Fruit fly (Drosophila melanogaster) whole organism, embryonic: ENCODE data around the gene Rtnl1.

Experiments
- Ada2b ChIP-seq: fragments of 200-800 bp; sonication (Bioruptor generic); IDR thresholded peaks from 2 replicates; pipeline ENCODE4 v1.3.6; 2022; ENCODE audit warnings: missing biosample characterization, missing genetic modification characterization
- Bdp1 ChIP-seq: fragments of 200-800 bp; sonication (Bioruptor generic); optimal IDR thresholded peaks from 3 replicates; lab custom pipeline; 2016; ENCODE audit warnings: missing biosample characterization, missing genetic modification characterization
- CG10147 ChIP-seq: fragments of 200-800 bp; sonication (Bioruptor generic); optimal IDR thresholded peaks from 2 replicates; lab custom pipeline; 2019; ENCODE audit warnings: missing biosample characterization, mild to moderate bottlenecking, missing genetic modification characterization, moderate library complexity
- CG10959 ChIP-seq: fragments of 200-800 bp; sonication (Bioruptor generic); IDR thresholded peaks from 2 replicates; pipeline ENCODE4 v1.3.6; 2022; ENCODE audit warnings: missing biosample characterization, missing genetic modification characterization
- CG11085 ChIP-seq: fragments of 200-800 bp; sonication (Bioruptor generic); IDR thresholded peaks from 2 replicates; pipeline ENCODE4 v1.3.6; 2022; ENCODE audit warnings: missing biosample characterization, missing genetic modification characterization
- CG13287 ChIP-seq: fragments of 200-800 bp; sonication (Bioruptor generic); IDR thresholded peaks from 2 replicates; pipeline ENCODE4 v1.3.6; 2022; ENCODE audit warnings: missing biosample characterization, missing genetic modification characterization; ENCODE audit not compliant: partially characterized antibody
- CG13775 ChIP-seq: fragments of 200-800 bp; sonication (Bioruptor generic); optimal IDR thresholded peaks from 3 replicates; lab custom pipeline; 2017; ENCODE audit warnings: missing biosample characterization, mild to moderate bottlenecking, missing genetic modification characterization
- CG16779 ChIP-seq: fragments of 200-800 bp; sonication (Bioruptor generic); IDR thresholded peaks from 2 replicates; pipeline ENCODE4 v1.3.6; 2022; ENCODE audit warnings: missing biosample characterization, missing genetic modification characterization
- CG17385 ChIP-seq: fragments of 200-800 bp; sonication (Bioruptor generic); optimal IDR thresholded peaks from 3 replicates; lab custom pipeline; 2018; ENCODE audit warnings: missing biosample characterization, mild to moderate bottlenecking, missing genetic modification characterization
- CG17829 ChIP-seq: fragments of 200-800 bp; optimal IDR thresholded peaks from 2 replicates; lab custom pipeline; 2019; ENCODE audit warnings: missing biosample characterization, mild to moderate bottlenecking, missing genetic modification characterization, moderate library complexity
- CG2875 ChIP-seq: fragments of 200-800 bp; sonication (Bioruptor generic); optimal IDR thresholded peaks from 2 replicates; lab custom pipeline; 2017; ENCODE audit warnings: missing biosample characterization, mild to moderate bottlenecking, missing genetic modification characterization, missing genetic modification reagents
- CG30431 ChIP-seq: fragments of 200-800 bp; sonication (Bioruptor generic); optimal IDR thresholded peaks from 2 replicates; lab custom pipeline; 2017; ENCODE audit warnings: missing biosample characterization, missing genetic modification characterization
- CG3163 ChIP-seq: fragments of 200-800 bp; sonication (Bioruptor generic); optimal IDR thresholded peaks from 3 replicates; lab custom pipeline; 2016; ENCODE audit warnings: missing biosample characterization, missing genetic modification characterization
- CG32532 ChIP-seq: fragments of 200-800 bp; sonication (Bioruptor generic); IDR thresholded peaks from 2 replicates; pipeline ENCODE4 v1.3.6; 2022; ENCODE audit warnings: missing biosample characterization, missing genetic modification characterization
- CG34376 ChIP-seq: fragments of 200-800 bp; sonication (Bioruptor generic); optimal IDR thresholded peaks from 2 replicates; lab custom pipeline; 2018; ENCODE audit warnings: missing biosample characterization, mild to moderate bottlenecking, missing genetic modification characterization
- CG4707 ChIP-seq: fragments of 200-800 bp; sonication (Bioruptor generic); optimal IDR thresholded peaks from 2 replicates; lab custom pipeline; 2018; ENCODE audit warnings: missing biosample characterization, mild to moderate bottlenecking, missing genetic modification characterization, moderate library complexity
- CG4854 ChIP-seq: fragments of 200-800 bp; sonication (Bioruptor generic); optimal IDR thresholded peaks from 2 replicates; lab custom pipeline; 2016; ENCODE audit warnings: missing biosample characterization, missing genetic modification characterization, inconsistent platforms
- CG7271 ChIP-seq: fragments of 200-800 bp; sonication (Bioruptor generic); optimal IDR thresholded peaks from 2 replicates; lab custom pipeline; 2018; ENCODE audit warnings: missing biosample characterization, mild to moderate bottlenecking, missing genetic modification characterization, moderate library complexity
- CkIIα-i1 ChIP-seq: fragments of 200-800 bp; sonication (Bioruptor generic); IDR thresholded peaks from 2 replicates; pipeline ENCODE4 v1.3.6; 2022; ENCODE audit warnings: missing biosample characterization, missing genetic modification characterization
- CoRest ChIP-seq: fragments of 200-800 bp; sonication (Bioruptor generic); optimal IDR thresholded peaks from 3 replicates; lab custom pipeline; 2018; ENCODE audit warnings: missing biosample characterization, mild to moderate bottlenecking, missing genetic modification characterization, moderate library complexity
- Dad ChIP-seq: fragments of 200-800 bp; sonication (Bioruptor generic); optimal IDR thresholded peaks from 3 replicates; lab custom pipeline; 2016; ENCODE audit warnings: missing biosample characterization, missing genetic modification characterization
- Dek ChIP-seq: fragments of 200-800 bp; sonication (Bioruptor generic); optimal IDR thresholded peaks from 3 replicates; lab custom pipeline; 2019; ENCODE audit warnings: missing biosample characterization, mild to moderate bottlenecking, missing genetic modification characterization, moderate library complexity
- Jarid2 ChIP-seq: fragments of 200-800 bp; sonication (Bioruptor generic); optimal IDR thresholded peaks from 3 replicates; lab custom pipeline; 2017; ENCODE audit warnings: mild to moderate bottlenecking, missing biosample characterization, missing genetic modification reagents, missing genetic modification characterization
- MESR4 ChIP-seq: fragments of 200-800 bp; sonication (Bioruptor generic); optimal IDR thresholded peaks from 2 replicates; lab custom pipeline; 2018; ENCODE audit warnings: missing biosample characterization, mild to moderate bottlenecking, missing genetic modification characterization, moderate library complexity
- Neu2 ChIP-seq: fragments of 200-800 bp; sonication (Bioruptor generic); optimal IDR thresholded peaks from 3 replicates; lab custom pipeline; 2016; ENCODE audit warnings: missing biosample characterization, missing genetic modification characterization, borderline replicate concordance
- Taf1 ChIP-seq: fragments of 200-800 bp; sonication (Bioruptor generic); IDR thresholded peaks from 2 replicates; pipeline ENCODE4 v1.3.6; 2022; ENCODE audit warnings: missing biosample characterization, missing genetic modification characterization
- ab ChIP-seq: fragments of 200-800 bp; sonication (Bioruptor generic); optimal IDR thresholded peaks from 2 replicates; lab custom pipeline; 2016; ENCODE audit warnings: missing biosample characterization, missing genetic modification characterization
- ap ChIP-seq: fragments of 200-800 bp; sonication (Bioruptor generic); IDR thresholded peaks from 2 replicates; pipeline ENCODE4 v1.3.6; 2022; ENCODE audit warnings: missing biosample characterization, missing genetic modification characterization
- bab2 ChIP-seq: fragments of 200-800 bp; sonication (Bioruptor generic); optimal IDR thresholded peaks from 2 replicates; lab custom pipeline; 2016; ENCODE audit warnings: missing biosample characterization, missing genetic modification characterization
- bbx ChIP-seq: fragments of 200-800 bp; sonication (Bioruptor generic); IDR thresholded peaks from 2 replicates; pipeline ENCODE4 v1.3.6; 2022; ENCODE audit warnings: missing biosample characterization, missing genetic modification characterization; ENCODE audit not compliant: partially characterized antibody
- bcd ChIP-seq: fragments of 200-800 bp; sonication (Bioruptor generic); optimal IDR thresholded peaks from 2 replicates; lab custom pipeline; 2017; ENCODE audit warnings: missing biosample characterization, mild to moderate bottlenecking, missing genetic modification characterization
- chinmo ChIP-seq: fragments of 200-800 bp; sonication (Bioruptor generic); IDR thresholded peaks from 4 replicates; pipeline ENCODE4 v1.3.6; 2022; ENCODE audit warnings: missing biosample characterization, missing genetic modification characterization; ENCODE audit not compliant: partially characterized antibody
- chn ChIP-seq: fragments of 200-800 bp; sonication (Bioruptor generic); optimal IDR thresholded peaks from 2 replicates; lab custom pipeline; 2016; ENCODE audit warnings: missing biosample characterization, missing genetic modification characterization
- dati ChIP-seq: fragments of 200-800 bp; sonication (Bioruptor generic); IDR thresholded peaks from 2 replicates; pipeline ENCODE4 v1.3.6; 2022; ENCODE audit warnings: missing biosample characterization, missing genetic modification characterization
- dimm ChIP-seq: fragments of 200-800 bp; sonication (Bioruptor generic); IDR thresholded peaks from 2 replicates; pipeline ENCODE4 v1.3.6; 2022; ENCODE audit warnings: missing biosample characterization, missing genetic modification characterization
- fd64A ChIP-seq: fragments of 200-800 bp; sonication (Bioruptor generic); optimal IDR thresholded peaks from 3 replicates; lab custom pipeline; 2018; ENCODE audit warnings: missing biosample characterization, mild to moderate bottlenecking, missing genetic modification characterization
- fd96Cb ChIP-seq: fragments of 200-800 bp; sonication (Bioruptor generic); optimal IDR thresholded peaks from 2 replicates; lab custom pipeline; 2018; ENCODE audit warnings: missing biosample characterization, mild to moderate bottlenecking, missing genetic modification characterization, moderate library complexity
- gem ChIP-seq: fragments of 200-800 bp; sonication (Bioruptor generic); optimal IDR thresholded peaks from 2 replicates; lab custom pipeline; 2019; ENCODE audit warnings: missing biosample characterization, mild to moderate bottlenecking, missing genetic modification characterization, moderate library complexity
- ind ChIP-seq: fragments of 200-800 bp; sonication (Bioruptor generic); optimal IDR thresholded peaks from 3 replicates; lab custom pipeline; 2016; ENCODE audit warnings: missing biosample characterization, missing genetic modification characterization
- nom ChIP-seq: fragments of 200-800 bp; sonication (Bioruptor generic); optimal IDR thresholded peaks from 2 replicates; lab custom pipeline; 2017; ENCODE audit warnings: missing biosample characterization, missing genetic modification characterization, mild to moderate bottlenecking, moderate library complexity, missing genetic modification reagents
- pan ChIP-seq, 4 experiments: fragments of >200 bp in 3 of 4; fragments of 200-800 bp in 1 of 4; sonication (Bioruptor generic) in 1 of 4; optimal IDR thresholded peaks in 3 of 4; IDR thresholded peaks in 1 of 4; 2 replicates each; pipeline versions ENCODE4 v1.3.6 to Lab custom; 2017 to 2022; ENCODE audit warnings: missing biosample characterization in 2 of 4, missing genetic modification characterization in 2 of 4, mixed read lengths in 1 of 4
- prd ChIP-seq, 3 experiments: fragments of >200 bp in 2 of 3; fragments of 200-800 bp in 1 of 3; sonication (Bioruptor generic) in 1 of 3; optimal IDR thresholded peaks in 2 of 3; IDR thresholded peaks in 1 of 3; 2 replicates in 2 of 3; 3 replicates in 1 of 3; pipeline versions ENCODE4 v1.3.6 to Lab custom; 2017 to 2022; ENCODE audit warnings: missing biosample characterization in 1 of 3, missing genetic modification characterization in 1 of 3
- seq ChIP-seq: fragments of 200-800 bp; sonication (Bioruptor generic); IDR thresholded peaks from 2 replicates; pipeline ENCODE4 v1.3.6; 2022; ENCODE audit warnings: missing biosample characterization, missing genetic modification characterization
- shn ChIP-seq: fragments of 200-800 bp; sonication (Bioruptor generic); optimal IDR thresholded peaks from 3 replicates; lab custom pipeline; 2016; ENCODE audit warnings: missing biosample characterization, missing genetic modification characterization
- ssp ChIP-seq: fragments of 200-800 bp; sonication (Bioruptor generic); IDR thresholded peaks from 2 replicates; pipeline ENCODE4 v1.3.6; 2022; ENCODE audit warnings: missing biosample characterization, missing genetic modification characterization
- tna ChIP-seq: fragments of 200-800 bp; sonication (Bioruptor generic); IDR thresholded peaks from 2 replicates; pipeline ENCODE4 v1.3.6; 2022; ENCODE audit warnings: missing biosample characterization, missing genetic modification characterization; ENCODE audit not compliant: partially characterized antibody
- wek ChIP-seq: fragments of 200-800 bp; sonication (Bioruptor generic); optimal IDR thresholded peaks from 3 replicates; lab custom pipeline; 2018; ENCODE audit warnings: missing biosample characterization, mild to moderate bottlenecking, missing genetic modification characterization, moderate library complexity

Gene Rtnl1

dm6 chr2L:4981278-4981966 is 28.1 kb downstream of the Rtnl1 start, which contains the start of the genes CG8892 and CG34126 (continued):
- TF ChIP-seq ind (peak; percentile 99), CG2875 (GFP tag; lab: Kevin White, UChicago) (peak; percentile 91), CG10959 (GFP tag; lab: Robert Waterston, UW) (peak; percentile 93), CG17829 (peak; percentile 98), MESR4 (GFP tag; lab: Kevin White, UChicago) (peak; percentile 66), CG13775 (GFP tag; lab: Kevin White, UChicago) (peak; percentile 99), Dek (tag; lab: Kevin White, UChicago) (peak; percentile 96), Dad (peak; percentile 96), Bdp1 (GFP tag; lab: Kevin White, UChicago) (peak; percentile 92), CG16779 (GFP tag; lab: Robert Waterston, UW) (peak; percentile 85), Neu2 (GFP tag; lab: Kevin White, UChicago) (peak; percentile 72), fd96Cb (tag; lab: Kevin White, UChicago) (peak; percentile 97), chn (GFP tag; lab: Kevin White, UChicago) (peak; percentile 98), CG32532 (GFP tag; lab: Robert Waterston, UW) (peak; percentile 96), wek (GFP tag; lab: Kevin White, UChicago) (peak; percentile 65), CG10147 (GFP tag; lab: Kevin White, UChicago) (peak; percentile 94), CG3163 (GFP tag; lab: Kevin White, UChicago) (peak; percentile 84), Ada2b (peak; percentile 93), ap (GFP tag; lab: Robert Waterston, UW) (peak; percentile 85), bbx (GFP tag; lab: Robert Waterston, UW) (no peak), Jarid2 (GFP tag; lab: Kevin White, UChicago) (peak; percentile 88), bcd (GFP tag; lab: Kevin White, UChicago) (peak; percentile 98), Taf1 (peak; percentile 88), CG13287 (GFP tag; lab: Robert Waterston, UW) (peak; percentile 30; the same call in 1 of the 2 replicates), ab (peak; percentile 96), bab2 (peak; percentile 97), seq (peak; percentile 94), tna (GFP tag; lab: Robert Waterston, UW) (no peak), pan (optimal IDR thresholded peaks at IDR 0.05; lab: Kevin White, UChicago) (no peak), pan (GFP tag; optimal IDR thresholded peaks at IDR 0.05 in 1 of 2, IDR thresholded peaks at IDR 0.05 in 1 of 2) (peak in 1 of 2 experiments; percentile 94), CkIIα-i1 (GFP tag; lab: Robert Waterston, UW) (peak; percentile 83; the same call in 1 of the 2 replicates), fd64A (GFP tag; lab: Kevin White, UChicago) (peak; percentile 77), shn (GFP tag; lab: Kevin White, UChicago) (peak; percentile 96), chinmo (peak; percentile 87; the same call in 2 of the 4 replicates), CG30431 (GFP tag; lab: Kevin White, UChicago) (peak; percentile 98), nom (GFP tag; lab: Kevin White, UChicago) (peak; percentile 88), dimm (GFP tag; lab: Robert Waterston, UW) (peak; percentile 82), CG11085 (GFP tag; lab: Robert Waterston, UW) (peak; percentile 94), ssp (GFP tag; lab: Robert Waterston, UW) (peak; percentile 93), CG4707 (GFP tag; lab: Kevin White, UChicago) (peak; percentile 80), CG4854 (peak; percentile 95), dati (GFP tag; lab: Robert Waterston, UW) (peak; percentile 83), gem (tag; lab: Kevin White, UChicago) (peak; percentile 98), CG7271 (tag; lab: Kevin White, UChicago) (peak; percentile 85), CoRest (peak; percentile 99), CG17385 (GFP tag; lab: Kevin White, UChicago) (peak; percentile 93), prd (optimal IDR thresholded peaks at IDR 0.05; lab: Kevin White, UChicago) (no peak), prd (GFP tag; IDR thresholded peaks at IDR 0.05; lab: Robert Waterston, UW) (peak; percentile 98), CG34376 (GFP tag; lab: Kevin White, UChicago) (peak; percentile 97)
